Fruit fly (Drosophila melanogaster) Kc167 (cell line): ENCODE results near the gene Eato.

Source experiments
- Myc ChIP-seq: fragments of >200 bp; optimal IDR thresholded peaks from 2 replicates; lab custom pipeline; 2017; ENCODE audit warnings: missing external identifiers
- Sin3A ChIP-seq: fragments of >200 bp; optimal IDR thresholded peaks from 2 replicates; lab custom pipeline; 2018; ENCODE audit warnings: missing external identifiers
- h ChIP-seq: fragments of >200 bp; optimal IDR thresholded peaks from 3 replicates; lab custom pipeline; 2018; ENCODE audit warnings: missing external identifiers
- insv ChIP-seq: fragments of >200 bp; optimal IDR thresholded peaks from 3 replicates; lab custom pipeline; 2018; ENCODE audit warnings: missing external identifiers
- psq ChIP-seq: fragments of >200 bp; optimal IDR thresholded peaks from 2 replicates; lab custom pipeline; 2017; ENCODE audit warnings: missing external identifiers
- ttk ChIP-seq: sonication (Bioruptor generic); optimal IDR thresholded peaks from 2 replicates; lab custom pipeline; 2017; ENCODE audit warnings: missing external identifiers

The Eato gene

dm6 chr2L:13784155-13784681 lies 334 bp downstream of the Eato start, which contains the start of gene CG16890:
Gene CG16890 (minus strand): TSS chr2L:13784338.
- TF ChIP-seq psq (lab: Kevin White, UChicago) = no peak
- no peak for TF ChIP-seq insv (lab: Kevin White, UChicago)
- no peak for TF ChIP-seq Myc (lab: Kevin White, UChicago)
- TF ChIP-seq Sin3A = no peak

DNA sequence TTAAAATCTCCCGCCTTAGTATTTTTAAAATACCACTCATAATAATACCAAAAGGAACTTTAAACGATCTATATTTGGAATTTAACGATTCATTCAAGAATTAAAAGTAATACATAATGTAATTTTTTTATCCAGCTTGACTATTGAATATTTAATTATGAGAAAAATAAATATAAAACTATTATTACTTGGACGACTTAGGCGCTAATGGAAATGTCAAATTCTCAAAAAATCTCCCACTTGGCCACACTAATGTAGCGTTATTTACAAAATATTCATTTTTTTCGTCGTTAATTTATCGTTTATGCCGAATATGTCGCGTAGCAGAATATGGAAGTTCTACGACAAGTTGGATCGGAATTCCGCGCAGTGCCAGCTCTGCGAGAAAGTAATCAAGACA lies 6.8 kb downstream of the Eato start, which contains the start of gene CG16863:
CG16863 (plus strand) TSS at position 245 of the 400 bp plus-strand sequence.
- no peak for TF ChIP-seq h (lab: Kevin White, UChicago)
- TF ChIP-seq Myc (lab: Kevin White, UChicago) = no peak
- no peak for TF ChIP-seq psq (lab: Kevin White, UChicago)
- no peak for TF ChIP-seq Sin3A
- no peak for TF ChIP-seq insv (lab: Kevin White, UChicago)
- TF ChIP-seq ttk (lab: Kevin White, UChicago) = no peak

dm6 chr2L:13793405-13793804 lies 9.5 kb downstream of the Eato start, which contains the start of gene Sec71:
Gene Sec71 (plus strand): TSS chr2L:13793521.
- TF ChIP-seq ttk (lab: Kevin White, UChicago) (no peak), insv (lab: Kevin White, UChicago) (no peak), Sin3A (no peak), h (lab: Kevin White, UChicago) (no peak), psq (lab: Kevin White, UChicago) (no peak), Myc (lab: Kevin White, UChicago) (no peak)

DNA sequence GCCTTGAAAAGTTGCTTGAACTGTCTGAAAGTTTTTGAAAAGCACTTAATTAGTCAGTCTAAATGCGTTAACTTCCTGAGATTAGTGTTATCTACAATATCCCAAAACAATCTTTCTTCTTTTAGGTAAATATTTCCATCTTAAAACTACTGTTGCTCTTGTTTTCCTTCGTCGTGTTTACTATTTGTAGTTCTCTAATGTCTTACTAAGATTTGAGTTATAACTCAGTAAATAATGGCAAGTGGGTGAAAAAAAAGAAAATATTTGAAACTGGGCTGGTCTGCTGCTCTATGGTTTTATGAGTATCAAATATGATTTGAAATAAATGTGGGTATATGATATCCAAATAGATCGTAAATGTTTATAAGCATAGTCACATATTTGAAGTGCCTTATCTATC lies 17.3 kb downstream of the Eato start:
- TF ChIP-seq Myc (lab: Kevin White, UChicago) = no peak
- TF ChIP-seq Sin3A = no peak
- TF ChIP-seq psq (lab: Kevin White, UChicago) = no peak
- TF ChIP-seq insv (lab: Kevin White, UChicago) = no peak
- no peak for TF ChIP-seq ttk (lab: Kevin White, UChicago)
- TF ChIP-seq h (lab: Kevin White, UChicago) = no peak

DNA sequence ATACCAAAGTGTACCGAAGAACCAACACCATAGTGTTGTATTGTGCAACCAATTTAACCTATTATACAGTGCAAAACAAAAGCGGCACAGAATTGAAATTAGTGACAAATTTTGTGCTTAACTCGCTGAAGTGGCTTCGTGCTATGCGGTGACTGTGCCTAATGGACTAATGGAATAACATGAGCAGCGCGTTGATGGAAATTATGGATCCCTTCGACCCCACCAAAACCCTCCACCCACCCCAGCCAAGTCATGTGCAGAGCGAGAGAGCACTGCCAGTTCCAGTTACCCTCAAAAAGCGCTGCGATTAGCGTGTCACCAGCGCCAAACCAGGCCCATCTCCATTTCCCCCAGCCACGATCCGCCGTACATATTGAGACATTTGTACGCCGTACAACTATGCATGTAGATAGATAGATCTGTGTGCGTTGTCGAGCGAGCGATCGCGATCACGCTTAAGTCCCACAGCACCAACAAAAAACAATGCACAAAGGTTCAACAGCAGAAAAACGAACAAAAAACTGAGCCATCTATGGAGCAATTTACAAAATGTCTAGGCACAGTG lies 18.3 kb downstream of the Eato start:
- no peak for TF ChIP-seq Sin3A
- no peak for TF ChIP-seq h (lab: Kevin White, UChicago)
- no peak for TF ChIP-seq ttk (lab: Kevin White, UChicago)
- no peak for TF ChIP-seq psq (lab: Kevin White, UChicago)
- no peak for TF ChIP-seq insv (lab: Kevin White, UChicago)
- TF ChIP-seq Myc (lab: Kevin White, UChicago) = no peak

DNA sequence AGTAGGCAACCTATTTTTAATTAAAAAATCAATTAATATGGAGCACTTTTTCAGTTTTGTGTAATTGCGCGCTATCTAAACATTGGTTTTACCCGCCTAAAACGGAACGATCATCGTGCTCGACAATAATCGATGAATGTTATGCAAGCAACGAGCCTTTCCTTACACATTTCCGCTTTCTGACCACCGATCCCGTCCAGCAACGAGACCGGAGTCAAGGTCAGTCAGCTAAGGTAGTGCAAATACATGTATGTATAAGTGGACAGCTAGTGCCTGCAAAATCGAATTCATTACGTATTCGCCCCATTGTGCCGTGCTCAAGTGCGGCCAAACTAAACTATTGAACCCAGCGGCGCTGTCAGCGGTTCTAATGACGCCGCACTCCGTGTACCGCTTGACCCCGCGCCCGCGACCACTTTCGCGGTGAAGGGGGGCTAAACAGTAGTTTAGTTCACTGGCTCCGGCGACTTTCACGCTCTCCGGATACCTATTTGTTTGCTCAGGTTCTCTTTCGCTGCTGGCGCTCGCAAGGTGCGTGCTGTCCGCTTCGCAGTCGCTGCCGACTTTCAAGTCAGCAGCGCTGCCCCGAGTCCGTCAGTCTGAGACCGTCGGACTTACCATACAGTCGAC lies 19.3 kb downstream of the Eato start, which contains the start of gene CAH1:
CAH1 (plus strand) TSS at position 595 of the 630 bp plus-strand sequence.
- no peak for TF ChIP-seq h (lab: Kevin White, UChicago)
- no peak for TF ChIP-seq ttk (lab: Kevin White, UChicago)
- TF ChIP-seq psq (lab: Kevin White, UChicago) = no peak
- TF ChIP-seq insv (lab: Kevin White, UChicago) = no peak
- TF ChIP-seq Myc (lab: Kevin White, UChicago) = no peak
- TF ChIP-seq Sin3A = no peak

DNA sequence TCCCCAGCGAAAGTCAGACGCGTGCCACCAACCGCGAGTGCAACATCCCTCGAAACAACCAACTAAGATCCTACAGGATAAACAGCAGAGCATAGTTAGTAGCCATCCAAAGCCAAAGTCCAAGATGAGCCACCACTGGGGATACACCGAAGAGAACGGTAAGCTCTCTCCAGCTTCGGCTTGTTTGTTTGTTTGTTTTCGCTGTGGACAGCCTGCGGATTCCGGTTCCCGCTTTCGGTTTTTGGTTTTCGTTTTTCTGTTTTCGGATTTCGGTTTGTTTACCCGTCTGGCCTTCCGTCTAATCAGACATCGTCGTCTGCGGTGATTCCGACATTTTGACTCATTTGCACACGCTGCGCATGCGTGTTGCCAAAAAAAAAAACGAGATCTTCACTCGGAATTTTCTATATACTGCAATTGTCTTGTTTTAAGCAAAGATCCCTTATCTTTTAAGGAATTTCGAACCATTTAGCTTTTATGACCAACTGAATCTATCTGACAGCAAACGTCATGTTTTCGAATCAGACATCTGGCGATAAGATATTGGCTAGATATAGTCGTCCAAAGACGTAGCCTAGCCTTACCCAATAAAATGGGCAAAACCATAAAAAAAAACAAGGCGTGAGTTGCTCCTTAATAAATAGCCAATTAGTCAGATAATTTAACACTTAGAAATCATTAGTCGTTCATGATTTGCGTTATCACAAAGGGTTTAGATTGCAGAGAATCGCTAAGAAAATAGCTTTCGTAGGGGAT lies 20.1 kb downstream of the Eato start:
- TF ChIP-seq insv (lab: Kevin White, UChicago) = no peak
- no peak for TF ChIP-seq h (lab: Kevin White, UChicago)
- TF ChIP-seq Myc (lab: Kevin White, UChicago) = no peak
- TF ChIP-seq ttk (lab: Kevin White, UChicago) = no peak
- no peak for TF ChIP-seq Sin3A
- TF ChIP-seq psq (lab: Kevin White, UChicago) = no peak

DNA sequence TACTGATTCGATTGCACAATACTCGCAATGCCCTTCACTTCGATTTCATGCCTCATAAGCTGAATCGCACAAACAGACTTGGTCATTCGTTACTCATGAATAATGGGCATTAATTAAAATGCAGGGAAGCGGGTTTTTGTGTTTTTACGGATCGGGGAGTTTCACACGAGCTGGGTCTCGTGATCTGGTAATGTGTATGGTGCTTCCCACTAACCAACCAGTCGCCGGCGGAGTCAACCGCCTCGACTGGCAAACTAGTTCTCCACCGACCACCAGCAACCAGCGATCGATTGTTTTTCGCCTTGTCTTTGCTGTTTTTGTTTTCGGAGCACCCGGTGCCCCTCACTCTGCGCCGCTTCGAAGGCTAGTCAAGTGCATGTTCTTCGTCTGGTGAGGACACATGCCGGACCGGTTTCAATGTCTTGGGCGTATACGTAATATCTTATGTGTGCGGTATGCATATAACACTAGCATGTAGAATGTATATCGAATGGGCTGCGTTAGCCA lies 20.7 kb downstream of the Eato start:
- no peak for TF ChIP-seq insv (lab: Kevin White, UChicago)
- TF ChIP-seq ttk (lab: Kevin White, UChicago) = no peak
- TF ChIP-seq Sin3A = no peak
- TF ChIP-seq Myc (lab: Kevin White, UChicago) = no peak
- no peak for TF ChIP-seq h (lab: Kevin White, UChicago)
- TF ChIP-seq psq (lab: Kevin White, UChicago) = no peak

- TF ChIP-seq Sin3A = no peak
- no peak for TF ChIP-seq ttk (lab: Kevin White, UChicago)
- no peak for TF ChIP-seq insv (lab: Kevin White, UChicago)
- no peak for TF ChIP-seq psq (lab: Kevin White, UChicago)
- TF ChIP-seq h (lab: Kevin White, UChicago) = no peak
- no peak for TF ChIP-seq Myc (lab: Kevin White, UChicago)
Measured at dm6 chr2L:13805170-13805569, 21.3 kb downstream of the Eato start.

dm6 chr2L:13807097-13807496 lies 23.2 kb downstream of the Eato start:
- TF ChIP-seq h (lab: Kevin White, UChicago) (no peak), psq (lab: Kevin White, UChicago) (no peak), Sin3A (no peak), ttk (lab: Kevin White, UChicago) (no peak), insv (lab: Kevin White, UChicago) (no peak), Myc (lab: Kevin White, UChicago) (no peak)

DNA sequence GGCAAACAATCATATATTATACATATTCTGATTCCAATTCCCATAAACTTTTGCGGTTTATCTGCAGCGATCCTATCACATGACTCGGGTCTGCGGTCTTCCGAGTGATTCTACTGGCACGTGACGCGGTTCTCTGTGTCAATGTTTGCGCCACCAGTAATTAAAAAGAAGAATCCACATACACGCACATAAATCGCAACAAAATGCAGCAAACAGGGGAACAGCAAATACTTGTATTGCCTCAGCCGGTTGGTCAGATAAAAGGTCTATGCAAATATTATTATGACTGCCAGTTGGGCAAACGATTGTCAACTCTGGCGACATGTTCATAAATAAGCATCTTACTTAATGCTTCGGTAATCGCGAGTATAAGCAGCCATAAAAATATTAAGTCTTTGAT lies 24.1 kb downstream of the Eato start:
- no peak for TF ChIP-seq Sin3A
- no peak for TF ChIP-seq Myc (lab: Kevin White, UChicago)
- no peak for TF ChIP-seq insv (lab: Kevin White, UChicago)
- no peak for TF ChIP-seq h (lab: Kevin White, UChicago)
- TF ChIP-seq ttk (lab: Kevin White, UChicago) = no peak
- TF ChIP-seq psq (lab: Kevin White, UChicago) = no peak
